Fruit fly (Drosophila melanogaster) whole organism, embryonic: ENCODE data around the gene Srpk79D.

Experiments used
- Aef1 ChIP-seq: fragments of 200-800 bp; sonication (Bioruptor generic); IDR thresholded peaks from 3 replicates; pipeline ENCODE4 v1.3.6; 2022; ENCODE audit warnings: missing biosample characterization, missing genetic modification characterization
- B-H1 ChIP-seq: fragments of 200-800 bp; sonication (Bioruptor generic); IDR thresholded peaks from 3 replicates; pipeline ENCODE4 v1.3.6; 2022; ENCODE audit warnings: missing biosample characterization, missing genetic modification characterization
- Bdp1 ChIP-seq: fragments of 200-800 bp; sonication (Bioruptor generic); optimal IDR thresholded peaks from 3 replicates; lab custom pipeline; 2016; ENCODE audit warnings: missing biosample characterization, missing genetic modification characterization
- CG10147 ChIP-seq: fragments of 200-800 bp; sonication (Bioruptor generic); optimal IDR thresholded peaks from 2 replicates; lab custom pipeline; 2019; ENCODE audit warnings: missing biosample characterization, mild to moderate bottlenecking, missing genetic modification characterization, moderate library complexity
- CG10321 ChIP-seq: fragments of 200-800 bp; sonication (Bioruptor generic); IDR thresholded peaks from 2 replicates; pipeline ENCODE4 v1.3.6; 2022; ENCODE audit warnings: missing biosample characterization, missing genetic modification characterization
- CG10431 ChIP-seq: fragments of 200-800 bp; sonication (Bioruptor generic); optimal IDR thresholded peaks from 3 replicates; lab custom pipeline; 2018; ENCODE audit warnings: missing biosample characterization, mild to moderate bottlenecking, missing genetic modification characterization
- CG10543 ChIP-seq: fragments of 200-800 bp; sonication (Bioruptor generic); optimal IDR thresholded peaks from 3 replicates; lab custom pipeline; 2017; ENCODE audit warnings: missing biosample characterization, mild to moderate bottlenecking, missing genetic modification characterization, moderate library complexity
- CG11093 ChIP-seq: fragments of 200-800 bp; sonication (Bioruptor generic); IDR thresholded peaks from 3 replicates; pipeline ENCODE4 v1.3.6; 2022; ENCODE audit warnings: missing biosample characterization, missing genetic modification characterization
- CG11247 ChIP-seq: fragments of 200-800 bp; sonication (Bioruptor generic); IDR thresholded peaks from 2 replicates; pipeline ENCODE4 v1.3.6; 2022; ENCODE audit warnings: missing biosample characterization, missing genetic modification characterization
- CG13287 ChIP-seq: fragments of 200-800 bp; sonication (Bioruptor generic); IDR thresholded peaks from 2 replicates; pipeline ENCODE4 v1.3.6; 2022; ENCODE audit warnings: missing biosample characterization, missing genetic modification characterization; ENCODE audit not compliant: partially characterized antibody
- CG1602 ChIP-seq: fragments of 200-800 bp; sonication (Bioruptor generic); optimal IDR thresholded peaks from 3 replicates; lab custom pipeline; 2016; ENCODE audit warnings: missing biosample characterization, missing genetic modification characterization
- CG1647 ChIP-seq: fragments of 200-800 bp; sonication (Bioruptor generic); optimal IDR thresholded peaks from 3 replicates; lab custom pipeline; 2016; ENCODE audit warnings: missing biosample characterization, missing genetic modification characterization
- CG16815 ChIP-seq: fragments of 200-800 bp; sonication (Bioruptor generic); optimal IDR thresholded peaks from 3 replicates; lab custom pipeline; 2017; ENCODE audit warnings: missing biosample characterization, mild to moderate bottlenecking, missing genetic modification characterization
- CG3065 ChIP-seq: fragments of 200-800 bp; sonication (Bioruptor generic); optimal IDR thresholded peaks from 2 replicates; lab custom pipeline; 2016; ENCODE audit warnings: missing biosample characterization, missing genetic modification characterization
- CG34376 ChIP-seq: fragments of 200-800 bp; sonication (Bioruptor generic); optimal IDR thresholded peaks from 2 replicates; lab custom pipeline; 2018; ENCODE audit warnings: missing biosample characterization, mild to moderate bottlenecking, missing genetic modification characterization
- CG4820 ChIP-seq: fragments of 200-800 bp; sonication (Bioruptor generic); optimal IDR thresholded peaks from 3 replicates; lab custom pipeline; 2016; ENCODE audit warnings: missing biosample characterization, missing genetic modification characterization
- CG5953 ChIP-seq: fragments of 200-800 bp; sonication (Bioruptor generic); IDR thresholded peaks from 2 replicates; pipeline ENCODE4 v1.3.6; 2022; ENCODE audit warnings: missing biosample characterization, missing genetic modification characterization
- CG8290 ChIP-seq, 3 experiments: fragments of 200-800 bp; sonication (Bioruptor generic); optimal IDR thresholded peaks; 2 replicates each; lab custom pipeline; 2016 to 2019; ENCODE audit warnings: missing biosample characterization in 3 of 3, missing genetic modification characterization in 3 of 3, mild to moderate bottlenecking in 2 of 3, moderate library complexity in 1 of 3
- CG8478 ChIP-seq: fragments of >200 bp; optimal IDR thresholded peaks from 2 replicates; lab custom pipeline; 2018
- CG9817 ChIP-seq: fragments of 200-800 bp; sonication (Bioruptor generic); optimal IDR thresholded peaks from 2 replicates; lab custom pipeline; 2018; ENCODE audit warnings: missing biosample characterization, mild to moderate bottlenecking, missing genetic modification characterization, moderate library complexity
- Dad ChIP-seq: fragments of 200-800 bp; sonication (Bioruptor generic); optimal IDR thresholded peaks from 3 replicates; lab custom pipeline; 2016; ENCODE audit warnings: missing biosample characterization, missing genetic modification characterization
- Dip3 ChIP-seq: fragments of 200-800 bp; sonication (Bioruptor generic); optimal IDR thresholded peaks from 3 replicates; lab custom pipeline; 2016; ENCODE audit warnings: missing biosample characterization, missing genetic modification characterization
- ERR ChIP-seq: fragments of 200-800 bp; sonication (Bioruptor generic); optimal IDR thresholded peaks from 2 replicates; lab custom pipeline; 2016; ENCODE audit warnings: missing biosample characterization, missing genetic modification characterization
- H15 ChIP-seq: fragments of 200-800 bp; sonication (Bioruptor generic); IDR thresholded peaks from 3 replicates; pipeline ENCODE4 v1.3.6; 2022; ENCODE audit warnings: missing biosample characterization, missing genetic modification characterization
- HHEX ChIP-seq: fragments of 200-800 bp; sonication (Bioruptor generic); optimal IDR thresholded peaks from 3 replicates; lab custom pipeline; 2017; ENCODE audit warnings: missing biosample characterization, mild to moderate bottlenecking, missing genetic modification characterization, missing genetic modification reagents
- Hand ChIP-seq: fragments of 200-800 bp; sonication (Bioruptor generic); optimal IDR thresholded peaks from 2 replicates; lab custom pipeline; 2017; ENCODE audit warnings: mild to moderate bottlenecking, missing biosample characterization, missing genetic modification reagents, missing genetic modification characterization
- HmgZ ChIP-seq: fragments of 200-800 bp; sonication (Bioruptor generic); optimal IDR thresholded peaks from 2 replicates; lab custom pipeline; 2018; ENCODE audit warnings: missing biosample characterization, mild to moderate bottlenecking, missing genetic modification characterization
- Hr78 ChIP-seq, 2 experiments: fragments of 200-800 bp in 1 of 2; fragments of >200 bp in 1 of 2; sonication (Bioruptor generic) in 1 of 2; optimal IDR thresholded peaks; 2 replicates each; lab custom pipeline; 2017 to 2019; ENCODE audit warnings: missing biosample characterization in 2 of 2, missing genetic modification characterization in 2 of 2, mild to moderate bottlenecking in 1 of 2, moderate library complexity in 1 of 2
- Jarid2 ChIP-seq: fragments of 200-800 bp; sonication (Bioruptor generic); optimal IDR thresholded peaks from 3 replicates; lab custom pipeline; 2017; ENCODE audit warnings: mild to moderate bottlenecking, missing biosample characterization, missing genetic modification reagents, missing genetic modification characterization
- Nf-YB ChIP-seq: fragments of 200-800 bp; sonication (Bioruptor generic); optimal IDR thresholded peaks from 3 replicates; lab custom pipeline; 2019; ENCODE audit warnings: missing biosample characterization, mild to moderate bottlenecking, missing genetic modification characterization, moderate library complexity
- Pdp1 ChIP-seq, 2 experiments: fragments of 200-800 bp; sonication (Bioruptor generic); optimal IDR thresholded peaks; 3 replicates each; lab custom pipeline; 2016; ENCODE audit warnings: missing biosample characterization in 2 of 2, missing genetic modification characterization in 2 of 2, mild to moderate bottlenecking in 1 of 2, moderate library complexity in 1 of 2
- Poxn ChIP-seq: fragments of 200-800 bp; sonication (Bioruptor generic); IDR thresholded peaks from 2 replicates; pipeline ENCODE4 v1.3.6; 2022; ENCODE audit warnings: missing biosample characterization, missing genetic modification characterization
- Ptx1 ChIP-seq: fragments of 200-800 bp; sonication (Bioruptor generic); IDR thresholded peaks from 2 replicates; pipeline ENCODE4 v1.3.6; 2022; ENCODE audit warnings: missing biosample characterization, missing genetic modification characterization
- Six4 ChIP-seq: fragments of 200-800 bp; sonication (Bioruptor generic); optimal IDR thresholded peaks from 2 replicates; lab custom pipeline; 2016; ENCODE audit warnings: missing biosample characterization, missing genetic modification characterization
- ac ChIP-seq: fragments of 200-800 bp; sonication (Bioruptor generic); optimal IDR thresholded peaks from 3 replicates; lab custom pipeline; 2017; ENCODE audit warnings: missing biosample characterization, mild to moderate bottlenecking, missing genetic modification characterization
- az2 ChIP-seq: fragments of 200-800 bp; sonication (Bioruptor generic); optimal IDR thresholded peaks from 3 replicates; lab custom pipeline; 2016; ENCODE audit warnings: missing biosample characterization, missing genetic modification characterization
- bsh ChIP-seq, 2 experiments: fragments of 200-800 bp; sonication (Bioruptor generic); optimal IDR thresholded peaks; 2 replicates each; lab custom pipeline; 2017 to 2018; ENCODE audit warnings: mild to moderate bottlenecking in 2 of 2, missing biosample characterization in 2 of 2, missing genetic modification characterization in 2 of 2, moderate library complexity in 1 of 2
- emc ChIP-seq: fragments of 200-800 bp; sonication (Bioruptor generic); optimal IDR thresholded peaks from 2 replicates; lab custom pipeline; 2016; ENCODE audit warnings: missing biosample characterization, missing genetic modification characterization
- en ChIP-seq: fragments of 200-800 bp; sonication (Bioruptor generic); optimal IDR thresholded peaks from 2 replicates; lab custom pipeline; 2016; ENCODE audit warnings: missing biosample characterization, missing genetic modification characterization
- esg ChIP-seq: fragments of 200-800 bp; sonication (Bioruptor generic); conservative IDR thresholded peaks from 2 replicates; pipeline ENCODE4 v1.3.6; 2022; ENCODE audit warnings: missing biosample characterization, missing genetic modification characterization
- fru ChIP-seq: fragments of >200 bp; optimal IDR thresholded peaks from 2 replicates; lab custom pipeline; 2017
- ftz-f1 ChIP-seq: fragments of 200-800 bp; sonication (Bioruptor generic); optimal IDR thresholded peaks from 2 replicates; lab custom pipeline; 2016; ENCODE audit warnings: missing biosample characterization, missing genetic modification characterization
- gsb-n ChIP-seq: fragments of 200-800 bp; sonication (Bioruptor generic); optimal IDR thresholded peaks from 3 replicates; lab custom pipeline; 2018; ENCODE audit warnings: missing biosample characterization, mild to moderate bottlenecking, missing genetic modification characterization
- hkb ChIP-seq, 2 experiments: fragments of 200-800 bp in 1 of 2; fragments of >200 bp in 1 of 2; sonication (Bioruptor generic) in 1 of 2; IDR thresholded peaks in 1 of 2; optimal IDR thresholded peaks in 1 of 2; 2 replicates each; pipeline versions ENCODE4 v1.3.6 to Lab custom; 2017 to 2022; ENCODE audit warnings: missing biosample characterization in 1 of 2, missing genetic modification characterization in 1 of 2
- nmo ChIP-seq: fragments of 200-800 bp; sonication (Bioruptor generic); optimal IDR thresholded peaks from 2 replicates; lab custom pipeline; 2018; ENCODE audit warnings: missing biosample characterization, mild to moderate bottlenecking, missing genetic modification characterization, moderate library complexity
- pita ChIP-seq: fragments of 200-800 bp; sonication (Bioruptor generic); optimal IDR thresholded peaks from 2 replicates; lab custom pipeline; 2017; ENCODE audit warnings: missing biosample characterization, mild to moderate bottlenecking, missing genetic modification characterization
- pros ChIP-seq: fragments of 200-800 bp; sonication (Bioruptor generic); optimal IDR thresholded peaks from 3 replicates; lab custom pipeline; 2019; ENCODE audit warnings: missing biosample characterization, mild to moderate bottlenecking, missing genetic modification characterization, moderate library complexity
- ro ChIP-seq: fragments of 200-800 bp; sonication (Bioruptor generic); IDR thresholded peaks from 2 replicates; pipeline ENCODE4 v1.3.6; 2022; ENCODE audit warnings: missing biosample characterization, missing genetic modification characterization
- slp2 ChIP-seq: fragments of 200-800 bp; sonication (Bioruptor generic); optimal IDR thresholded peaks from 2 replicates; lab custom pipeline; 2016; ENCODE audit warnings: missing biosample characterization, missing genetic modification characterization
- wor ChIP-seq: fragments of 200-800 bp; sonication (Bioruptor generic); IDR thresholded peaks from 2 replicates; pipeline ENCODE4 v1.3.6; 2022; ENCODE audit warnings: missing biosample characterization, missing genetic modification characterization

Srpk79D gene

DNA sequence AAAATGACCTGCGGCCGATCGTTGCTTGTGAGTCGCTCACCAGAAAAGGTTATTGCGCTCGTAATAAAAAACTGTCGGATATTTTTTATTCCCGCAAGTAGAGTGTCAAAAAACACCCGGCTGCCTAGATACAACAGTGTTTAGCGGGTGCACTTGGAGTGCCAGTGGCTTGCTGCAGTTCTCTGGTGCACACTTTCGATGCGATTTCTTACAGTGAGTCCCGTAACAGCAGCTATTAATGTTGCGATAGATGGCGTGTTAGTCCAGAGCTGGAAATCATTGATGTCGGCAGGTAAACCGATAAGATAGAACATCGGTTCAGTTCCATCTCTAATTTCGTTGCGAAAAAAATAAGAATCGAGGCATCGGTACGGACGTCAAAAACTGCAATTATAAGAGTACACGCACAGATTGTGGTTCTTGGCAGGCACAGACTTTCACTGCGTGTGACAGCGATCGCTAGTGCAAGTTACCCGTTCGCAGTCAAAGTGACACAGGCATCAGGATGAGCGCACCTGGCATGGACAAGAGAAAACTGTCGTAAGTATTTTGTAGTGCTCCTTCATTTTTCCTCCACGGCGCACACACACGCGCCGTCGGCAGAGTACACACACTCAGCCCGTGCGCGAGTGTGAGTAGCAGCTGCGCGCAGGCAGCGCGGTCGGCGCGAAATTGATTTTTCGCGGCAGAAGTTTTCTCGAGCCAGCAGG lies 6.4 kb upstream of the Srpk79D start, which contains the start of gene Csp (continued):
- TF ChIP-seq wor (no peak), emc (GFP tag; lab: Kevin White, UChicago) (no peak), CG3065 (GFP tag; lab: Kevin White, UChicago) (no peak), bsh (GFP tag; optimal IDR thresholded peaks at IDR 0.05; lab: Kevin White, UChicago) (no peak), gsb-n (tag; lab: Kevin White, UChicago) (no peak), CG34376 (peak; percentile 39), Aef1 (no peak), pita (peak; percentile 37), en (GFP tag; lab: Kevin White, UChicago) (no peak), ac (GFP tag; lab: Kevin White, UChicago) (peak; percentile 4), HHEX (no peak), H15 (GFP tag; lab: Robert Waterston, UW) (no peak), nmo (GFP tag; lab: Kevin White, UChicago) (peak; percentile 12), Jarid2 (GFP tag; lab: Kevin White, UChicago) (peak; percentile 56), Poxn (GFP tag; lab: Robert Waterston, UW) (no peak), ftz-f1 (GFP tag; lab: Kevin White, UChicago) (no peak), slp2 (no peak), CG8290 (GFP tag; optimal IDR thresholded peaks at IDR 0.05; lab: Kevin White, UChicago) (peak; percentile 67), CG8290 (tag; optimal IDR thresholded peaks at IDR 0.05; lab: Kevin White, UChicago) (peak; percentile 40 to 65), Hr78 (GFP tag; optimal IDR thresholded peaks at IDR 0.05; lab: Kevin White, UChicago) (peak in 1 of 2 experiments; percentile 65), Ptx1 (GFP tag; lab: Robert Waterston, UW) (0 out of 2 replicates have a peak, but pooled peaks have one; percentile 5), CG11247 (GFP tag; lab: Robert Waterston, UW) (no peak), CG1602 (GFP tag; lab: Kevin White, UChicago) (no peak), Dad (GFP tag; lab: Kevin White, UChicago) (no peak), ro (GFP tag; lab: Robert Waterston, UW) (no peak), CG11093 (no peak), CG9817 (no peak), CG16815 (GFP tag; lab: Kevin White, UChicago) (no peak), CG8478 (lab: Kevin White, UChicago) (no peak), HmgZ (tag; lab: Kevin White, UChicago) (peak; percentile 27), fru (lab: Kevin White, UChicago) (no peak), CG10431 (GFP tag; lab: Kevin White, UChicago) (no peak), CG10147 (GFP tag; lab: Kevin White, UChicago) (no peak), Pdp1 (GFP tag; optimal IDR thresholded peaks at IDR 0.05; lab: Kevin White, UChicago) (peak; percentile 4 to 60), CG4820 (no peak), ERR (GFP tag; lab: Kevin White, UChicago) (no peak), Dip3 (GFP tag; lab: Kevin White, UChicago) (no peak), pros (GFP tag; lab: Kevin White, UChicago) (peak; percentile 86), CG1647 (GFP tag; lab: Kevin White, UChicago) (peak; percentile 12), Hand (GFP tag; lab: Kevin White, UChicago) (no peak), Nf-YB (GFP tag; lab: Kevin White, UChicago) (peak; percentile 36), CG5953 (GFP tag; lab: Robert Waterston, UW) (no peak), CG10321 (GFP tag; lab: Robert Waterston, UW) (no peak), az2 (no peak), Six4 (GFP tag; lab: Kevin White, UChicago) (peak; percentile 18), hkb (optimal IDR thresholded peaks at IDR 0.05; lab: Kevin White, UChicago) (no peak), hkb (GFP tag; IDR thresholded peaks at IDR 0.05; lab: Robert Waterston, UW) (no peak), esg (GFP tag; lab: Robert Waterston, UW) (no peak), Bdp1 (GFP tag; lab: Kevin White, UChicago) (no peak), B-H1 (GFP tag; lab: Robert Waterston, UW) (no peak), CG13287 (peak; percentile 62), CG10543 (peak; percentile 44)
